Worm (Caenorhabditis elegans) whole organism, young adult: ENCODE measurements around the gene dpff-1.

Experiments used
- C17E4.6 ChIP-seq: fragments of 200-800 bp; sonication (Bioruptor generic); IDR thresholded peaks from 2 replicates; pipeline ENCODE4 v1.3.6; 2022; ENCODE audit warnings: missing genetic modification reagents, missing genetic modification characterization, missing compliant biosample characterization
- F10E7.11 ChIP-seq: sonication (generic microtip); optimal IDR thresholded peaks from 2 replicates; lab custom pipeline; 2017; ENCODE audit warnings: mild to moderate bottlenecking, missing genetic modification characterization, moderate library complexity, missing compliant biosample characterization
- F22D6.2 ChIP-seq: sonication (generic microtip); optimal IDR thresholded peaks from 2 replicates; lab custom pipeline; 2016; ENCODE audit warnings: mild to moderate bottlenecking, missing genetic modification characterization, missing compliant biosample characterization
- F23B12.7 ChIP-seq: sonication (generic microtip); optimal IDR thresholded peaks from 2 replicates; lab custom pipeline; 2017; ENCODE audit warnings: missing genetic modification characterization, mild to moderate bottlenecking, missing compliant biosample characterization, antibody characterized with exemption, moderate library complexity; ENCODE audit not compliant: insufficient read depth
- F37B4.10 ChIP-seq: fragments of 200-800 bp; sonication (Bioruptor generic); IDR thresholded peaks from 2 replicates; pipeline ENCODE4 v1.3.6; 2022; ENCODE audit warnings: missing genetic modification characterization, missing compliant biosample characterization
- F49E8.2 ChIP-seq: sonication (generic microtip); optimal IDR thresholded peaks from 3 replicates; lab custom pipeline; 2017; ENCODE audit warnings: missing genetic modification characterization, mild to moderate bottlenecking, missing compliant biosample characterization, antibody characterized with exemption, moderate library complexity; ENCODE audit not compliant: insufficient read depth
- F55B11.4 ChIP-seq: sonication (generic microtip); optimal IDR thresholded peaks from 2 replicates; lab custom pipeline; 2016; ENCODE audit warnings: missing compliant biosample characterization, missing genetic modification characterization, borderline replicate concordance; ENCODE audit not compliant: insufficient read depth
- K11D2.4 ChIP-seq: fragments of 200-800 bp; sonication (Bioruptor generic); IDR thresholded peaks from 2 replicates; pipeline ENCODE4 v1.3.6; 2022; ENCODE audit warnings: missing genetic modification reagents, missing genetic modification characterization, missing compliant biosample characterization
- aptf-3 ChIP-seq: fragments of 200-800 bp; sonication (Bioruptor generic); IDR thresholded peaks from 2 replicates; pipeline ENCODE4 v1.3.6; 2022; ENCODE audit warnings: missing genetic modification characterization, missing compliant biosample characterization
- atf-7 ChIP-seq: sonication (generic microtip); optimal IDR thresholded peaks from 2 replicates; lab custom pipeline; 2017; ENCODE audit warnings: mild to moderate bottlenecking, missing genetic modification characterization, missing compliant biosample characterization
- bed-1 ChIP-seq: fragments of 200-800 bp; sonication (Bioruptor generic); IDR thresholded peaks from 2 replicates; pipeline ENCODE4 v1.3.6; 2022; ENCODE audit warnings: missing genetic modification reagents, missing genetic modification characterization, missing compliant biosample characterization
- cebp-1 ChIP-seq, 2 experiments: fragments of 200-800 bp in 1 of 2; sonication (Bioruptor generic) in 1 of 2; sonication (generic microtip) in 1 of 2; IDR thresholded peaks in 1 of 2; optimal IDR thresholded peaks in 1 of 2; 2 replicates each; pipeline versions ENCODE4 v1.3.6 to Lab custom; 2017 to 2022; ENCODE audit warnings: missing compliant biosample characterization in 2 of 2, missing genetic modification characterization in 2 of 2, mild to moderate bottlenecking in 1 of 2, missing genetic modification reagents in 1 of 2, moderate library complexity in 1 of 2
- ceh-100 ChIP-seq: fragments of 200-800 bp; sonication (Bioruptor generic); IDR thresholded peaks from 2 replicates; pipeline ENCODE4 v1.3.6; 2022; ENCODE audit warnings: missing genetic modification reagents, missing genetic modification characterization, missing compliant biosample characterization
- ceh-58 ChIP-seq: fragments of 200-800 bp; sonication (Bioruptor generic); IDR thresholded peaks from 2 replicates; pipeline ENCODE4 v1.3.6; 2022; ENCODE audit warnings: missing genetic modification characterization, missing compliant biosample characterization
- chd-7 ChIP-seq: sonication (generic microtip); optimal IDR thresholded peaks from 2 replicates; lab custom pipeline; 2016; ENCODE audit warnings: mild to moderate bottlenecking, missing genetic modification characterization, moderate library complexity, missing compliant biosample characterization
- die-1 ChIP-seq: sonication (generic microtip); optimal IDR thresholded peaks from 2 replicates; lab custom pipeline; 2016; ENCODE audit warnings: missing genotype, mild to moderate bottlenecking, missing genetic modification characterization, missing compliant biosample characterization
- dpff-1 ChIP-seq: sonication (generic microtip); optimal IDR thresholded peaks from 2 replicates; lab custom pipeline; 2017; ENCODE audit warnings: mild to moderate bottlenecking, missing genetic modification characterization, missing compliant biosample characterization
- egl-44 ChIP-seq: fragments of 200-800 bp; sonication (Bioruptor generic); IDR thresholded peaks from 2 replicates; pipeline ENCODE4 v1.3.6; 2022; ENCODE audit warnings: missing genetic modification reagents, missing genetic modification characterization, missing compliant biosample characterization
- egrh-3 ChIP-seq: fragments of 200-800 bp; sonication (Bioruptor generic); IDR thresholded peaks from 2 replicates; pipeline ENCODE4 v1.3.6; 2022; ENCODE audit warnings: missing genetic modification reagents, missing genetic modification characterization, missing compliant biosample characterization
- fkh-3 ChIP-seq: sonication (generic microtip); optimal IDR thresholded peaks from 2 replicates; lab custom pipeline; 2016; ENCODE audit warnings: mild to moderate bottlenecking, missing genetic modification characterization, missing compliant biosample characterization
- gei-17 ChIP-seq: fragments of 200-800 bp; sonication (Bioruptor generic); optimal IDR thresholded peaks from 2 replicates; lab custom pipeline; 2018; ENCODE audit warnings: mild to moderate bottlenecking, missing genetic modification characterization, missing compliant biosample characterization
- hlh-12 ChIP-seq: sonication (generic microtip); optimal IDR thresholded peaks from 2 replicates; lab custom pipeline; 2016; ENCODE audit warnings: missing genetic modification characterization, missing compliant biosample characterization
- hmg-20 ChIP-seq: fragments of 200-800 bp; sonication (Bioruptor generic); IDR thresholded peaks from 2 replicates; pipeline ENCODE4 v1.3.6; 2022; ENCODE audit warnings: missing genetic modification reagents, missing genetic modification characterization, missing compliant biosample characterization
- hsf-1 ChIP-seq: fragments of 200-800 bp; sonication (Bioruptor generic); IDR thresholded peaks from 2 replicates; pipeline ENCODE4 v1.3.6; 2022; ENCODE audit warnings: missing genetic modification reagents, missing genetic modification characterization, missing compliant biosample characterization
- lin-40 ChIP-seq: sonication (generic microtip); optimal IDR thresholded peaks from 2 replicates; lab custom pipeline; 2016; ENCODE audit warnings: missing genetic modification characterization, mild to moderate bottlenecking, missing compliant biosample characterization, missing genotype, missing genetic modification reagents
- lir-1 ChIP-seq: fragments of 200-800 bp; sonication (Bioruptor generic); conservative IDR thresholded peaks from 2 replicates; pipeline ENCODE4 v1.3.6; 2022; ENCODE audit warnings: missing genetic modification reagents, missing genetic modification characterization, missing compliant biosample characterization
- madf-10 ChIP-seq: sonication (generic microtip); optimal IDR thresholded peaks from 2 replicates; lab custom pipeline; 2016; ENCODE audit warnings: mild to moderate bottlenecking, missing genetic modification characterization, missing compliant biosample characterization
- mcd-1 ChIP-seq: fragments of 200-800 bp; sonication (Bioruptor generic); IDR thresholded peaks from 2 replicates; pipeline ENCODE4 v1.3.6; 2022; ENCODE audit warnings: missing genetic modification reagents, missing genetic modification characterization, missing compliant biosample characterization
- mel-28 ChIP-seq: sonication (generic microtip); optimal IDR thresholded peaks from 2 replicates; lab custom pipeline; 2016; ENCODE audit warnings: borderline replicate concordance, mild to moderate bottlenecking, missing genetic modification characterization, missing compliant biosample characterization
- nfyb-1 ChIP-seq: fragments of 200-800 bp; sonication (Bioruptor generic); IDR thresholded peaks from 2 replicates; pipeline ENCODE4 v1.3.6; 2022; ENCODE audit warnings: missing genetic modification reagents, missing genetic modification characterization, missing compliant biosample characterization
- pbrm-1 ChIP-seq: fragments of 200-800 bp; sonication (Bioruptor generic); IDR thresholded peaks from 2 replicates; pipeline ENCODE4 v1.3.6; 2022; ENCODE audit warnings: missing genetic modification reagents, missing genetic modification characterization, missing compliant biosample characterization
- repo-1 ChIP-seq: sonication (generic microtip); optimal IDR thresholded peaks from 2 replicates; lab custom pipeline; 2017; ENCODE audit warnings: mild to moderate bottlenecking, missing genetic modification characterization, missing compliant biosample characterization
- rpc-1 ChIP-seq, 2 experiments: fragments of 150-350 bp in 1 of 2; sonication (generic microtip) in 1 of 2; optimal IDR thresholded peaks; 2 replicates each; lab custom pipeline; 2014 to 2018; ENCODE audit warnings: missing biosample characterization in 1 of 2, missing genetic modification characterization in 1 of 2, missing genetic modification reagents in 1 of 2, missing genotype in 1 of 2
- sdz-38 ChIP-seq: sonication (generic microtip); optimal IDR thresholded peaks from 2 replicates; lab custom pipeline; 2016; ENCODE audit warnings: missing genotype, missing genetic modification characterization, missing compliant biosample characterization
- snpc-1.1 ChIP-seq: sonication (generic microtip); optimal IDR thresholded peaks from 2 replicates; lab custom pipeline; 2017; ENCODE audit warnings: missing genetic modification characterization, mild to moderate bottlenecking, missing compliant biosample characterization, antibody characterized with exemption, moderate library complexity, missing genotype, missing genetic modification reagents; ENCODE audit not compliant: insufficient read depth
- snpc-3.4 ChIP-seq: sonication (generic microtip); optimal IDR thresholded peaks from 2 replicates; lab custom pipeline; 2017; ENCODE audit warnings: missing genetic modification characterization, mild to moderate bottlenecking, missing compliant biosample characterization, antibody characterized with exemption, moderate library complexity, missing genotype, missing genetic modification reagents
- somi-1 ChIP-seq: fragments of 200-800 bp; sonication (Bioruptor generic); optimal IDR thresholded peaks from 2 replicates; lab custom pipeline; 2018; ENCODE audit warnings: mild to moderate bottlenecking, missing genetic modification characterization, missing compliant biosample characterization
- tbp1 ChIP-seq: fragments of 200-800 bp; sonication (Bioruptor generic); optimal IDR thresholded peaks from 2 replicates; lab custom pipeline; 2018; ENCODE audit warnings: mild to moderate bottlenecking, missing genetic modification characterization, missing compliant biosample characterization
- tbx-9 ChIP-seq: sonication (generic microtip); optimal IDR thresholded peaks from 2 replicates; lab custom pipeline; 2016; ENCODE audit warnings: borderline replicate concordance, missing genetic modification characterization, inconsistent platforms, missing compliant biosample characterization
- unc-130 ChIP-seq: sonication (generic microtip); optimal IDR thresholded peaks from 2 replicates; lab custom pipeline; 2016; ENCODE audit warnings: missing genetic modification reagents, missing genetic modification characterization, missing compliant biosample characterization
- ztf-26 ChIP-seq: sonication (generic microtip); optimal IDR thresholded peaks from 2 replicates; lab custom pipeline; 2017; ENCODE audit warnings: missing genetic modification characterization, missing compliant biosample characterization
- ztf-6 ChIP-seq: fragments of 200-800 bp; sonication (Bioruptor generic); IDR thresholded peaks from 2 replicates; pipeline ENCODE4 v1.3.6; 2022; ENCODE audit warnings: missing genetic modification reagents, missing genetic modification characterization, missing compliant biosample characterization

Gene dpff-1

ce11 chrIII:5922236-5922635 lies 16.1 kb upstream of the dpff-1 start:
- no peak for TF ChIP-seq pbrm-1 (GFP tag; lab: Robert Waterston, UW)
- no peak for TF ChIP-seq K11D2.4 (GFP tag; lab: Robert Waterston, UW)
- TF ChIP-seq C17E4.6 (GFP tag; lab: Robert Waterston, UW) = no peak
- TF ChIP-seq unc-130 = no peak
- no peak for TF ChIP-seq F10E7.11 (tag; lab: Kevin White, UChicago)
- no peak for TF ChIP-seq ceh-58 (GFP tag; lab: Robert Waterston, UW)

ce11 chrIII:5921067-5921678 lies 15.0 kb upstream of the dpff-1 start:
- no peak for TF ChIP-seq hlh-12 (tag; lab: Kevin White, UChicago)
- no peak for TF ChIP-seq F49E8.2
- TF ChIP-seq ztf-26 (tag; lab: Kevin White, UChicago) = peak; percentile 36
- TF ChIP-seq lin-40 = peak; percentile 0
- TF ChIP-seq somi-1 (GFP tag; lab: Kevin White, UChicago) = peak; percentile 6

- TF ChIP-seq F37B4.10 (GFP tag; lab: Robert Waterston, UW) = no peak
- no peak for TF ChIP-seq F55B11.4
- no peak for TF ChIP-seq F22D6.2 (tag; lab: Kevin White, UChicago)
- TF ChIP-seq rpc-1 (optimal IDR thresholded peaks at IDR 0.05; lab: Kevin White, UChicago) = no peak
- TF ChIP-seq rpc-1 (tag; optimal IDR thresholded peaks at IDR 0.05; lab: Kevin White, UChicago) = no peak
- TF ChIP-seq lin-40 = peak; percentile 43
- peak; percentile 58; the same call in 1 of the 2 replicates for TF ChIP-seq K11D2.4 (GFP tag; lab: Robert Waterston, UW)
- TF ChIP-seq ceh-58 (GFP tag; lab: Robert Waterston, UW) = no peak
- TF ChIP-seq sdz-38 = no peak
- TF ChIP-seq fkh-3 (tag; lab: Kevin White, UChicago) = no peak
- peak; percentile 16 for TF ChIP-seq chd-7
- TF ChIP-seq somi-1 (GFP tag; lab: Kevin White, UChicago) = peak; percentile 66
- TF ChIP-seq ztf-6 = no peak
- TF ChIP-seq snpc-3.4 (tag; lab: Kevin White, UChicago) = no peak
- no peak for TF ChIP-seq madf-10
- no peak for TF ChIP-seq aptf-3 (GFP tag; lab: Robert Waterston, UW)
- TF ChIP-seq die-1 (tag; lab: Kevin White, UChicago) = peak; percentile 39
- peak; percentile 8; the same call in 1 of the 2 replicates for TF ChIP-seq mcd-1 (GFP tag; lab: Robert Waterston, UW)
- no peak for TF ChIP-seq egrh-3 (GFP tag; lab: Robert Waterston, UW)
- no peak for TF ChIP-seq tbx-9 (tag; lab: Kevin White, UChicago)
- peak; percentile 19 for TF ChIP-seq atf-7
- no peak for TF ChIP-seq hmg-20 (GFP tag; lab: Robert Waterston, UW)
- TF ChIP-seq F23B12.7 (tag; lab: Kevin White, UChicago) = no peak
- no peak for TF ChIP-seq cebp-1 (GFP tag; IDR thresholded peaks at IDR 0.05; lab: Robert Waterston, UW)
- TF ChIP-seq cebp-1 (tag; optimal IDR thresholded peaks at IDR 0.05; lab: Kevin White, UChicago) = peak; percentile 36
- TF ChIP-seq repo-1 = no peak
- 0 out of 2 replicates have a peak, but pooled peaks have one; percentile 26 for TF ChIP-seq hsf-1
- no peak for TF ChIP-seq lir-1 (GFP tag; lab: Robert Waterston, UW)
- TF ChIP-seq ceh-100 (GFP tag; lab: Robert Waterston, UW) = no peak
- TF ChIP-seq nfyb-1 = 0 out of 2 replicates have a peak, but pooled peaks have one; percentile 13
- no peak for TF ChIP-seq mel-28 (tag; lab: Kevin White, UChicago)
- no peak for TF ChIP-seq tbp1 (GFP tag; lab: Kevin White, UChicago)
- no peak for TF ChIP-seq dpff-1 (tag; lab: Kevin White, UChicago)
- TF ChIP-seq bed-1 (GFP tag; lab: Robert Waterston, UW) = no peak
- no peak for TF ChIP-seq gei-17 (GFP tag; lab: Kevin White, UChicago)
- TF ChIP-seq snpc-1.1 (tag; lab: Kevin White, UChicago) = no peak
- TF ChIP-seq egl-44 (GFP tag; lab: Robert Waterston, UW) = no peak
- peak; percentile 77 for TF ChIP-seq ztf-26 (tag; lab: Kevin White, UChicago)
Measured at ce11 chrIII:5919799-5920387, 13.7 kb upstream of the dpff-1 start, which contains the start of the genes tdo-2 and C28H8.2. Gene tdo-2, minus strand, starts transcription at chrIII:5919955. Gene C28H8.2, plus strand, starts transcription at chrIII:5920322.
